Fruit fly (Drosophila melanogaster) whole organism, pupa: ENCODE measurements around the gene Vm26Aa.
A peak's percentile ranks its signal among the peaks of the same experiment; 100 is the strongest.

Source experiments
- CG10348 ChIP-seq: fragments of 200-800 bp; sonication (Bioruptor generic); IDR thresholded peaks from 2 replicates; pipeline ENCODE4 v1.3.6; 2022; ENCODE audit warnings: missing biosample characterization, missing genetic modification characterization
- CG12605 ChIP-seq: fragments of 200-800 bp; sonication (Bioruptor generic); IDR thresholded peaks from 2 replicates; pipeline ENCODE4 v1.3.6; 2022; ENCODE audit warnings: missing biosample characterization, missing genetic modification characterization
- CG13204 ChIP-seq: fragments of 200-800 bp; sonication (Bioruptor generic); optimal IDR thresholded peaks from 2 replicates; lab custom pipeline; 2018; ENCODE audit warnings: missing biosample characterization, mild to moderate bottlenecking, missing genetic modification characterization, moderate library complexity
- CG14655 ChIP-seq: fragments of 200-800 bp; sonication (Bioruptor generic); optimal IDR thresholded peaks from 3 replicates; lab custom pipeline; 2017; ENCODE audit warnings: mild to moderate bottlenecking, missing biosample characterization, missing genetic modification reagents, missing genetic modification characterization
- CG15710 ChIP-seq: fragments of 200-800 bp; sonication (Bioruptor generic); optimal IDR thresholded peaks from 2 replicates; lab custom pipeline; 2018; ENCODE audit warnings: missing biosample characterization, mild to moderate bottlenecking, missing genetic modification characterization, moderate library complexity
- CG17806 ChIP-seq: fragments of 200-800 bp; sonication (Bioruptor generic); optimal IDR thresholded peaks from 2 replicates; lab custom pipeline; 2018; ENCODE audit warnings: missing biosample characterization, mild to moderate bottlenecking, missing genetic modification characterization, moderate library complexity
- CG32121 ChIP-seq: fragments of 200-800 bp; sonication (Bioruptor generic); IDR thresholded peaks from 2 replicates; pipeline ENCODE4 v1.3.6; 2022; ENCODE audit warnings: missing biosample characterization, missing genetic modification characterization
- CG34367 ChIP-seq: fragments of 200-800 bp; sonication (Bioruptor generic); optimal IDR thresholded peaks from 2 replicates; lab custom pipeline; 2018; ENCODE audit warnings: missing biosample characterization, mild to moderate bottlenecking, missing genetic modification characterization
- CG4496 ChIP-seq: fragments of 200-800 bp; sonication (Bioruptor generic); IDR thresholded peaks from 3 replicates; pipeline ENCODE4 v1.3.6; 2022; ENCODE audit warnings: missing biosample characterization, missing genetic modification characterization
- CG8159 ChIP-seq: fragments of 200-800 bp; sonication (Bioruptor generic); optimal IDR thresholded peaks from 3 replicates; lab custom pipeline; 2018; ENCODE audit warnings: missing biosample characterization, mild to moderate bottlenecking, missing genetic modification characterization, moderate library complexity
- CG8301 ChIP-seq: fragments of 200-800 bp; sonication (Bioruptor generic); optimal IDR thresholded peaks from 2 replicates; lab custom pipeline; 2018; ENCODE audit warnings: missing biosample characterization, mild to moderate bottlenecking, missing genetic modification characterization
- CG9948 ChIP-seq: fragments of 200-800 bp; sonication (Bioruptor generic); optimal IDR thresholded peaks from 2 replicates; lab custom pipeline; 2018; ENCODE audit warnings: missing biosample characterization, mild to moderate bottlenecking, missing genetic modification characterization, moderate library complexity
- D1 ChIP-seq: fragments of 200-800 bp; sonication (Bioruptor generic); optimal IDR thresholded peaks from 2 replicates; lab custom pipeline; 2018; ENCODE audit warnings: missing biosample characterization, mild to moderate bottlenecking, missing genetic modification characterization, moderate library complexity
- EcR ChIP-seq: fragments of 200-800 bp; sonication (Bioruptor generic); optimal IDR thresholded peaks from 3 replicates; lab custom pipeline; 2019; ENCODE audit warnings: missing biosample characterization, missing genetic modification characterization, mild to moderate bottlenecking, moderate library complexity, missing genetic modification reagents
- Ets98B ChIP-seq: fragments of 200-800 bp; sonication (Bioruptor generic); IDR thresholded peaks from 2 replicates; pipeline ENCODE4 v1.3.6; 2022; ENCODE audit warnings: missing biosample characterization, missing genetic modification characterization
- Pif1A ChIP-seq: fragments of 200-800 bp; sonication (Bioruptor generic); optimal IDR thresholded peaks from 3 replicates; lab custom pipeline; 2016; ENCODE audit warnings: missing biosample characterization, missing genetic modification characterization
- Pif1B ChIP-seq: fragments of 200-800 bp; sonication (Bioruptor generic); optimal IDR thresholded peaks from 3 replicates; lab custom pipeline; 2016; ENCODE audit warnings: missing biosample characterization, missing genetic modification characterization
- Snoo ChIP-seq: fragments of 200-800 bp; sonication (Bioruptor generic); optimal IDR thresholded peaks from 3 replicates; lab custom pipeline; 2017; ENCODE audit warnings: missing biosample characterization, mild to moderate bottlenecking, missing genetic modification characterization, inconsistent platforms
- fd96Ca ChIP-seq: fragments of 200-800 bp; sonication (Bioruptor generic); IDR thresholded peaks from 3 replicates; pipeline ENCODE4 v1.3.6; 2022; ENCODE audit warnings: missing biosample characterization, missing genetic modification characterization
- gl ChIP-seq: fragments of 200-800 bp; sonication (Bioruptor generic); optimal IDR thresholded peaks from 2 replicates; lab custom pipeline; 2018; ENCODE audit warnings: missing biosample characterization, mild to moderate bottlenecking, missing genetic modification characterization
- rn ChIP-seq: fragments of 200-800 bp; sonication (Bioruptor generic); IDR thresholded peaks from 2 replicates; pipeline ENCODE4 v1.3.6; 2022; ENCODE audit warnings: missing biosample characterization, missing genetic modification characterization

Gene Vm26Aa

dm6 chr2L:5977729-5978078, 17.6 kb upstream of the Vm26Aa start:
- TF ChIP-seq CG17806 (tag; lab: Kevin White, UChicago) (no peak), Pif1B (GFP tag; lab: Kevin White, UChicago) (no peak), CG9948 (no peak), CG4496 (GFP tag; lab: Robert Waterston, UW) (no peak), CG8301 (tag; lab: Kevin White, UChicago) (no peak), CG34367 (tag; lab: Kevin White, UChicago) (no peak), CG32121 (no peak), gl (tag; lab: Kevin White, UChicago) (no peak), CG13204 (no peak), CG8159 (tag; lab: Kevin White, UChicago) (no peak), D1 (tag; lab: Kevin White, UChicago) (no peak), CG12605 (GFP tag; lab: Robert Waterston, UW) (no peak), CG15710 (tag; lab: Kevin White, UChicago) (no peak), Ets98B (GFP tag; lab: Robert Waterston, UW) (no peak), rn (GFP tag; lab: Robert Waterston, UW) (no peak), fd96Ca (GFP tag; lab: Robert Waterston, UW) (no peak), CG14655 (GFP tag; lab: Kevin White, UChicago) (no peak), Snoo (tag; lab: Kevin White, UChicago) (no peak), CG10348 (GFP tag; lab: Robert Waterston, UW) (no peak)

DNA sequence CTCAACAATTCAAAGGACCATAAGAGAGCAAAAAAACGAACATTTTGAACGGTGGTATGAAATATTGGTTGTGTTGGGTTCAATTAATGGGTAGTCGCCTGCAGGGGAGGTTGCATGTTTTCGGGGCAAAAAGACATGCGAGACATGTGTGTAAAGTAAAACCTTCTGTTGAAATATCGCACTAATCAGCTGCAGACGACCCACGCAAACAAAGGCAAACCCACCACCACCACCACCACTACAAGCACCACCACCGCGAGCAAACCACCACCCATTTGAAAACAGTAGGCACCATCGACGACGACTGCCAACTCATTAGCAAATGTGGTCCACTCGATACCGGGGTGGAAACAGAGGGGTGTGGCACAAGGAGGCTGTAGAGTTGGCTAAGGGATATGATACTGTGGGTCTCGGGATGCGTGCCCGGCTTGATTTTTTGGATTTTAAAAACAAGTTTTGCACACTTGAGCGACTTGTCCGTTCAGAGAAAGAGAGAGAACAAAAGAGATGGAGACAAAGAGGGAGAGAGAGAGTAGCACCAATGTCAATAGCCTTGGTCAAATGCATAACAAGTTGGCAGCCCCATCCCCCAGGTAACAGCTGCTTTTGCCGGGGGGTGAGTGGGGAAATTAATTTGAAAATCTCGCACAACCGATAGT, 17.1 kb upstream of the Vm26Aa start:
- peak; percentile 97 for TF ChIP-seq EcR
- peak; percentile 2 for TF ChIP-seq CG8159 (tag; lab: Kevin White, UChicago)
- no peak for TF ChIP-seq gl (tag; lab: Kevin White, UChicago)
- TF ChIP-seq CG4496 (GFP tag; lab: Robert Waterston, UW): no peak
- TF ChIP-seq CG13204: peak; percentile 50

DNA sequence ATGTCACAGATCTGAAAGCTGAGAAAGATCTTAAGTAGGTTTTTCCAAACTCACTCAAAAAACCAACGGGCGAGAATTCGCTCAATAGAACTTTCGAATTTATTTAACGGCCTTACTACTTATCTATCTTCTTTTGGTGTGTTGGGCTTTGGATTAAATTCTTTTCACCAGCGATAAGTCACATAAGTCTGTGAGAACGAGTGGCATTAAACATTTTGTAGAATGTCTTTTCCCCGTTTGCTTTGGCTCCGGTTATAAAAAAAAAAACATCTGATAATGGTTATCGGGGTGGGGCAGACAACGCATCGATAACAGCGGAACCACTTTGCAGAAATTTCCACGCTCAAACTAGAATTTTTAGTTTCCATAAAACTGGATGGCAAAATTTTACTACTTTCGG, 15.5 kb upstream of the Vm26Aa start:
- no peak for TF ChIP-seq Ets98B (GFP tag; lab: Robert Waterston, UW)
- no peak for TF ChIP-seq EcR
- no peak for TF ChIP-seq CG14655 (GFP tag; lab: Kevin White, UChicago)
- no peak for TF ChIP-seq CG10348 (GFP tag; lab: Robert Waterston, UW)
- no peak for TF ChIP-seq Snoo (tag; lab: Kevin White, UChicago)
- TF ChIP-seq CG8159 (tag; lab: Kevin White, UChicago): no peak

- TF ChIP-seq CG12605 (GFP tag; lab: Robert Waterston, UW): no peak
- no peak for TF ChIP-seq rn (GFP tag; lab: Robert Waterston, UW)
- TF ChIP-seq CG32121: no peak
- no peak for TF ChIP-seq CG14655 (GFP tag; lab: Kevin White, UChicago)
- TF ChIP-seq CG13204: peak; percentile 43
- no peak for TF ChIP-seq CG4496 (GFP tag; lab: Robert Waterston, UW)
- TF ChIP-seq CG8301 (tag; lab: Kevin White, UChicago): no peak
- TF ChIP-seq fd96Ca (GFP tag; lab: Robert Waterston, UW): 0 out of 3 replicates have a peak, but pooled peaks have one; percentile 16
- no peak for TF ChIP-seq Pif1B (GFP tag; lab: Kevin White, UChicago)
- TF ChIP-seq Ets98B (GFP tag; lab: Robert Waterston, UW): peak; percentile 16; the same call in 1 of the 2 replicates
- TF ChIP-seq CG8159 (tag; lab: Kevin White, UChicago): no peak
- TF ChIP-seq Pif1A: no peak
- no peak for TF ChIP-seq CG9948
- no peak for TF ChIP-seq CG17806 (tag; lab: Kevin White, UChicago)
- no peak for TF ChIP-seq Snoo (tag; lab: Kevin White, UChicago)
- no peak for TF ChIP-seq CG15710 (tag; lab: Kevin White, UChicago)
- TF ChIP-seq CG34367 (tag; lab: Kevin White, UChicago): no peak
- no peak for TF ChIP-seq CG10348 (GFP tag; lab: Robert Waterston, UW)
- TF ChIP-seq EcR: peak; percentile 27
- TF ChIP-seq gl (tag; lab: Kevin White, UChicago): no peak
- TF ChIP-seq D1 (tag; lab: Kevin White, UChicago): no peak
- TF ChIP-seq, all 21 proteins: peak for 4
Measured at dm6 chr2L:5975025-5975539, 14.9 kb upstream of the Vm26Aa start.

- TF ChIP-seq CG4496 (GFP tag; lab: Robert Waterston, UW) (no peak), Ets98B (GFP tag; lab: Robert Waterston, UW) (0 out of 2 replicates have a peak, but pooled peaks have one; percentile 31), CG14655 (GFP tag; lab: Kevin White, UChicago) (peak; percentile 15), EcR (peak; percentile 90)
Measured at dm6 chr2L:5974122-5974521, 14.0 kb upstream of the Vm26Aa start.

DNA sequence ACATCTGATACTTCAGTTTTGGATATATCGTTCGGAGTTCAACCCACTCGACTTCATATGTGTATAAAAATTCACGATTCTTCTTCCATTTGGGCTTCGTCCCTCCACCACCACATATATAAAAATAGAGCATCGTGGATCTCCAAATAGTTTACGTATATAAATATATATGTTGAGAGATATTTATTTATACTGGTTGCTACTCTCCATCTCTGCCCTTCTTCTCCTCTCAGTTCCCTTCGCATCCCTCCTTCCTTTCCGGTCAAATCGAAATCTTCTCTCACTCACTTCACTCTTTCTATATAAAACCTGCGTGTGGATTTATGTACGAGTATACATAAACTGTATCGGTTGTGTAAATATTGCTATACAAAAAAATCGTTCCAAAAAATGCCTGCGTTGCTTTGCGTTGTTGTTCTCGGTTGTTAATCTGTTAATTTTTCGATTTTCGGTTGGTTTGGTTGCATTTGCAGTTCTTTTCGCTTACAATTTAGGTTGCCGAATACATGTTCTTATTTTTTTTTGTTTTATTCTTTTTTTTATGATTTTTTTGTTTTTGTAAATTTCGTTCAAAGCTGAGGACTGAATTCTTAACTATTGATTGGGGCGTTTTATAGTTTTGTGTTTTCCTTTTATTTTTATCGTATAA, 12.6 kb upstream of the Vm26Aa start:
- TF ChIP-seq CG9948 (no peak), Pif1B (GFP tag; lab: Kevin White, UChicago) (no peak), Ets98B (GFP tag; lab: Robert Waterston, UW) (no peak), EcR (peak; percentile 13)
